Worm (Caenorhabditis elegans): Measurements from ENCODE around the gene H24K24.2.

ce11 chrV:878567-878966 lies 39.0 kb upstream of the H24K24.2 start, which contains the start of gene T02B11.8:
- no peak for TF ChIP-seq nhr-237 (tag; optimal IDR thresholded peaks at IDR 0.05)
- no peak for TF ChIP-seq lsy-2 (tag; optimal IDR thresholded peaks at IDR 0.05)
- no peak for TF ChIP-seq unc-62 (GFP tag; optimal IDR thresholded peaks at IDR 0.05)
- no peak for TF ChIP-seq tlp-1 (tag; optimal IDR thresholded peaks at IDR 0.05)
- no peak for TF ChIP-seq ama-1 (optimal IDR thresholded peaks at IDR 0.05)
- no peak for TF ChIP-seq elt-3 (tag; optimal IDR thresholded peaks at IDR 0.05)
- TF ChIP-seq sox-4 (tag; optimal IDR thresholded peaks at IDR 0.05): no peak
- no peak for TF ChIP-seq nhr-11 (tag; optimal IDR thresholded peaks at IDR 0.05)
- no peak for TF ChIP-seq nhr-84 (tag; optimal IDR thresholded peaks at IDR 0.05)
- no peak for TF ChIP-seq nhr-90 (tag; optimal IDR thresholded peaks at IDR 0.05; ENCODE audit: poor library complexity)
- TF ChIP-seq hlh-4 (tag; optimal IDR thresholded peaks at IDR 0.05): no peak
- TF ChIP-seq dpl-1 (GFP tag; optimal IDR thresholded peaks at IDR 0.05): no peak
- TF ChIP-seq ceh-82 (tag; optimal IDR thresholded peaks at IDR 0.05): no peak
- TF ChIP-seq C04F5.9 (tag; optimal IDR thresholded peaks at IDR 0.05): no peak

All from whole organism, L1 larva.